Worm (Caenorhabditis elegans) whole organism, late embryonic: ENCODE results near the gene Y57A10A.13.
"Not testable (repeated sequence)": the region's sequence is repeated elsewhere in the genome, so short reads cannot be mapped to it uniquely, and the experiment has no call there.

Experiments
- ceh-31 ChIP-seq: sonication (generic microtip); optimal IDR thresholded peaks from 2 replicates; lab custom pipeline; 2016; ENCODE audit warnings: missing genetic modification characterization, missing compliant biosample characterization
- elt-2 ChIP-seq: sonication (generic microtip); optimal IDR thresholded peaks from 2 replicates; lab custom pipeline; 2016; ENCODE audit warnings: missing genetic modification reagents, missing genetic modification characterization, missing compliant biosample characterization
- hlh-30 ChIP-seq: sonication (generic microtip); optimal IDR thresholded peaks from 2 replicates; lab custom pipeline; 2017; ENCODE audit warnings: antibody characterized with exemption, missing genetic modification characterization, missing compliant biosample characterization; ENCODE audit not compliant: insufficient read depth

- not testable (repeated sequence) for TF ChIP-seq hlh-30 (tag; lab: Kevin White, UChicago); elt-2; ceh-31
Measured at ce11 chrII:12164539-12164938, 20.2 kb downstream of the Y57A10A.13 start, which contains the start of gene Y57A10A.8.
